Fruit fly (Drosophila melanogaster): ENCODE data around the gene CG34280.

The CG34280 gene

DNA sequence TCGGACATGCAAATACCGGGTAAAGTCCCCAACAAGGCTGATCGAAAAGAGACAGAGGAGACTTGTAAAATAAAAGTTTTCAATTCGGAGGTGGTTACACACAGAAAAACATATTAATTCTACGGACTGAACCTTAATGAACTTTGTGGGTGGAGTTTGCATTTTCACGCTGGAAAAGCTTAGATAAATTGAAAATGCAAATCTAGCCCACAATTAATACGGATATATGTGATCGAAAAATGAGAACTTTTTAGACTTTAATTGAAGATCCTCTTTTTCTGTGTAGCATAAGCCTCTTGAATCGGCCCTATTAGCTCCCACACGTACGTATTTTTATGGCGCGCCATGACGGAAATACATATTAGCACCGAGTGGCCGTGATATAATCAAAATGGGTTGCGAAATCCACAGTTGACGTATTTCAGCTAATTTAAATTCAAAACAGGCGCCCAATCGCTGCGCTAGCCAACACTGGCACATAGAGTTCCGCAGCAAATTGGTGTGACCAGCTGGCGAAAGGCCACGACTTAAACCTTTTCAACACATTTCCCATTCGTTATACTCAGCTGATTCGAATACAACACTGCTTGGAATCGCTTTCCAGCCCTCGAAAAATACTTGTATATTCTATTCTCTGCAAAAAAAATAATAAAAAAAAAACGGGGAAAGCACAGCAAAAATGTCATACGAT is 18.0 kb downstream of the CG34280 start (continued):
- TF ChIP-seq kni (GFP tag; optimal IDR thresholded peaks at IDR 0.05), result no peak
- TF ChIP-seq CG10654 (GFP tag; optimal IDR thresholded peaks at IDR 0.05), result peak; percentile 10
- no peak for TF ChIP-seq Neu2 (GFP tag; optimal IDR thresholded peaks at IDR 0.05; ENCODE audit: borderline replicate concordance)
- peak; percentile 38 for TF ChIP-seq CG12942 (GFP tag; optimal IDR thresholded peaks at IDR 0.05)
- peak; percentile 56 for TF ChIP-seq CG17829 (tag; optimal IDR thresholded peaks at IDR 0.05)
- TF ChIP-seq stc (GFP tag; IDR thresholded peaks at IDR 0.05), result 0 out of 2 replicates have a peak, but pooled peaks have one; percentile 15
- TF ChIP-seq Trl (optimal IDR thresholded peaks at IDR 0.05), result no peak
- TF ChIP-seq Trl (GFP tag; optimal IDR thresholded peaks at IDR 0.05), result peak; percentile 81
- TF ChIP-seq Oaz (GFP tag; IDR thresholded peaks at IDR 0.05), result peak; percentile 65
- 0 out of 2 replicates have a peak, but pooled peaks have one; percentile 49 for TF ChIP-seq rib (GFP tag; IDR thresholded peaks at IDR 0.05)
- TF ChIP-seq CG7556 (GFP tag; optimal IDR thresholded peaks at IDR 0.05), result peak; percentile 37
- no peak for TF ChIP-seq zen2 (GFP tag; IDR thresholded peaks at IDR 0.05; ENCODE audit: partially characterized antibody)
- peak; percentile 29; the same call in 1 of the 2 replicates for TF ChIP-seq bbx (GFP tag; IDR thresholded peaks at IDR 0.05; ENCODE audit: partially characterized antibody)
- peak; percentile 31 for TF ChIP-seq CG30020 (tag; optimal IDR thresholded peaks at IDR 0.05)
- TF ChIP-seq CG14050 (GFP tag; IDR thresholded peaks at IDR 0.05), result peak; percentile 20; the same call in 2 of the 3 replicates
- peak; percentile 71 for TF ChIP-seq MESR4 (GFP tag; optimal IDR thresholded peaks at IDR 0.05)
- no peak for TF ChIP-seq CG10959 (GFP tag; IDR thresholded peaks at IDR 0.05)
- no peak; the same call in 2 of the 3 replicates for TF ChIP-seq Aef1 (GFP tag; IDR thresholded peaks at IDR 0.05)
- no peak for TF ChIP-seq nerfin-2 (GFP tag; IDR thresholded peaks at IDR 0.05; ENCODE audit: partially characterized antibody)
- TF ChIP-seq HLH3B (GFP tag; IDR thresholded peaks at IDR 0.05), result peak; percentile 37; the same call in 1 of the 2 replicates
- TF ChIP-seq emc (GFP tag; optimal IDR thresholded peaks at IDR 0.05), result no peak
- peak; percentile 73 for TF ChIP-seq Chrac-16 (GFP tag; optimal IDR thresholded peaks at IDR 0.05)
- TF ChIP-seq CG14014 (GFP tag; IDR thresholded peaks at IDR 0.05), result peak; percentile 66
- TF ChIP-seq CG18011 (GFP tag; optimal IDR thresholded peaks at IDR 0.05), result peak; percentile 23
- TF ChIP-seq ssp (GFP tag; IDR thresholded peaks at IDR 0.05), result peak; percentile 57; the same call in 1 of the 2 replicates
- peak; percentile 67 for TF ChIP-seq CG18599 (GFP tag; optimal IDR thresholded peaks at IDR 0.05)
- TF ChIP-seq CG9215 (GFP tag; IDR thresholded peaks at IDR 0.05), result 0 out of 2 replicates have a peak, but pooled peaks have one; percentile 30
- peak; percentile 38 for TF ChIP-seq CG9817 (tag; optimal IDR thresholded peaks at IDR 0.05)
- peak; percentile 58 for TF ChIP-seq ERR (GFP tag; optimal IDR thresholded peaks at IDR 0.05)
- peak; percentile 85 for TF ChIP-seq Antp (GFP tag; optimal IDR thresholded peaks at IDR 0.05)
- no peak for TF ChIP-seq Doc3 (GFP tag; IDR thresholded peaks at IDR 0.05; ENCODE audit: partially characterized antibody)
- peak; percentile 66 for TF ChIP-seq Sry-δ (GFP tag; optimal IDR thresholded peaks at IDR 0.05)
- TF ChIP-seq CG17612 (GFP tag; IDR thresholded peaks at IDR 0.05), result no peak; the same call in 1 of the 2 replicates
- TF ChIP-seq Hr78 (GFP tag; optimal IDR thresholded peaks at IDR 0.05), result no peak
- TF ChIP-seq sima (GFP tag; optimal IDR thresholded peaks at IDR 0.05), result no peak
- peak; percentile 69 for TF ChIP-seq tin (GFP tag; optimal IDR thresholded peaks at IDR 0.05)
- TF ChIP-seq Dad (GFP tag; optimal IDR thresholded peaks at IDR 0.05), result peak; percentile 73
- TF ChIP-seq CG17802 (tag; optimal IDR thresholded peaks at IDR 0.05), result peak; percentile 9
- TF ChIP-seq CG7745 (tag; optimal IDR thresholded peaks at IDR 0.05), result no peak
- TF ChIP-seq Hmr (GFP tag; optimal IDR thresholded peaks at IDR 0.05), result peak; percentile 83
- TF ChIP-seq fu2 (GFP tag; optimal IDR thresholded peaks at IDR 0.05), result peak; percentile 61
- 0 out of 2 replicates have a peak, but pooled peaks have one; percentile 45 for TF ChIP-seq aop (GFP tag; IDR thresholded peaks at IDR 0.05)
- TF ChIP-seq CG7786 (GFP tag; optimal IDR thresholded peaks at IDR 0.05), result peak; percentile 45
- TF ChIP-seq Kr (GFP tag; optimal IDR thresholded peaks at IDR 0.05), result no peak
- TF ChIP-seq CG17186 (GFP tag; optimal IDR thresholded peaks at IDR 0.05), result peak; percentile 71
- peak; percentile 3 for TF ChIP-seq CG17385 (GFP tag; optimal IDR thresholded peaks at IDR 0.05)
- peak; percentile 55 for TF ChIP-seq Fer1 (GFP tag; optimal IDR thresholded peaks at IDR 0.05)
- TF ChIP-seq Taf1 (GFP tag; IDR thresholded peaks at IDR 0.05), result no peak
- TF ChIP-seq CG16863 (GFP tag; optimal IDR thresholded peaks at IDR 0.05), result peak; percentile 46
